Worm (Caenorhabditis elegans): ENCODE data around the gene R08F11.1.

DNA sequence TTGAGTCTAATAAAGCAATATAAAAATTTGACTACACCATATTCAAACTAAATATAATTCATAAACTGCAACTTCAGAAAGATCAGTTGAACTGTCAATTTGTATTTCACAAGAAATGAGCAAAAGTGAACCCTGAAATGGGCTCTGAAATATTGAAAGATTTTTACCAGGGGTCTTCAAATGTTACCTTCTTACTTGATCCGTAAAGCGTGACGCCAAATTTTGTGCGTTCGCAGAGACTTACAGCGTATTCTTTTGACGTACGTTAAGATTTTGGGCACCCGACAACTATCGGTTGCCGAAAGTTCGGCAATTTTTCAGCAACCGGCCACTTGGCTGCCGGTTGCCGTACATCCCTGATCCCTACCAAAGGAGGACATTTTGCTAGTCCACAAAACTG lies 26.0 kb upstream of the R08F11.1 start:
- no peak for TF ChIP-seq W03F9.2 (tag; optimal IDR thresholded peaks at IDR 0.05)
- no peak for TF ChIP-seq him-1 (tag; optimal IDR thresholded peaks at IDR 0.05)
